Fruit fly (Drosophila melanogaster): ENCODE results near the gene AP-1gamma.

The AP-1gamma gene

DNA sequence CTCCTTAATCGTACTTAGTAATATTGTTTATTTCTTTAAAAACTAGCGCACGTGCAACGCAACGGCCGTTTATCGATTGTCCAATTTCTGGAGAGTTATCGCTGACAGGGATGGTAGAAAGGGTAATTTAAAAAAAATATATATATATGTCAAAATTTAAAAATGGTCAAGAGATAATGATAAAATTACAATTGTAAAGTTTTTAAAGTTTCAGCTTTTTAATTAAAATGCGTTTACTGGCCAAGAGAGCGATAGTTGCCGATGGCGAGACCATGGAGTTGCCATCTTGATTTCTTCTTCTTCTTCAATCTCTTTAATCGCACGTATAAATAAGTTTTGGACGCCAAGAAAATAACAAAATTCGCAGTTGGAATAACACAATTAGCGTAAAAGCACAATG, 27.5 kb upstream of the AP-1gamma start, which contains the start of the genes CG7246 and HP1b (continued):
- TF ChIP-seq ttk (GFP tag; IDR thresholded peaks at IDR 0.05) (peak; percentile 73), CG31365 (tag; optimal IDR thresholded peaks at IDR 0.05) (no peak), Blimp-1 (GFP tag; optimal IDR thresholded peaks at IDR 0.05) (peak; percentile 63), caup (GFP tag; optimal IDR thresholded peaks at IDR 0.05; ENCODE audit: severe bottlenecking) (peak; percentile 73), CG16779 (GFP tag; IDR thresholded peaks at IDR 0.05) (no peak), MESR4 (GFP tag; optimal IDR thresholded peaks at IDR 0.05) (peak; percentile 25), Dad (GFP tag; optimal IDR thresholded peaks at IDR 0.05) (peak; percentile 10), MBD-R2 (GFP tag; IDR thresholded peaks at IDR 0.05) (peak; percentile 78), Deaf1 (tag; optimal IDR thresholded peaks at IDR 0.05) (peak; percentile 27), CG11093 (GFP tag; IDR thresholded peaks at IDR 0.05) (peak; percentile 58; the same call in 1 of the 3 replicates), Lim3 (GFP tag; IDR thresholded peaks at IDR 0.05) (0 out of 2 replicates have a peak, but pooled peaks have one; percentile 13), HmgZ (tag; optimal IDR thresholded peaks at IDR 0.05) (peak; percentile 59), Hr3 (GFP tag; optimal IDR thresholded peaks at IDR 0.05) (peak; percentile 50), nau (GFP tag; optimal IDR thresholded peaks at IDR 0.05) (peak; percentile 24), pnt (GFP tag; optimal IDR thresholded peaks at IDR 0.05) (no peak), wek (GFP tag; optimal IDR thresholded peaks at IDR 0.05) (no peak), CG18476 (GFP tag; optimal IDR thresholded peaks at IDR 0.05) (peak; percentile 58), CG12299 (tag; optimal IDR thresholded peaks at IDR 0.05) (peak; percentile 56), CG7271 (tag; optimal IDR thresholded peaks at IDR 0.05) (peak; percentile 22), chm (GFP tag; IDR thresholded peaks at IDR 0.05) (no peak), tna (GFP tag; IDR thresholded peaks at IDR 0.05; ENCODE audit: partially characterized antibody) (no peak), CG15011 (GFP tag; optimal IDR thresholded peaks at IDR 0.05) (no peak), zen2 (GFP tag; IDR thresholded peaks at IDR 0.05; ENCODE audit: partially characterized antibody) (peak; percentile 54; the same call in 1 of the 3 replicates), CG3995 (GFP tag; optimal IDR thresholded peaks at IDR 0.05) (no peak), Doc3 (GFP tag; IDR thresholded peaks at IDR 0.05; ENCODE audit: partially characterized antibody) (peak; percentile 75; the same call in 2 of the 3 replicates), ERR (GFP tag; optimal IDR thresholded peaks at IDR 0.05) (no peak), vvl (GFP tag; IDR thresholded peaks at IDR 0.05) (peak; percentile 80), bigmax (GFP tag; optimal IDR thresholded peaks at IDR 0.05) (no peak), rib (GFP tag; IDR thresholded peaks at IDR 0.05) (peak; percentile 42; the same call in 1 of the 2 replicates), CG18599 (GFP tag; optimal IDR thresholded peaks at IDR 0.05) (peak; percentile 66), da (GFP tag; optimal IDR thresholded peaks at IDR 0.05) (no peak), CG12104 (GFP tag; optimal IDR thresholded peaks at IDR 0.05) (peak; percentile 40), Hmx (GFP tag; optimal IDR thresholded peaks at IDR 0.05) (no peak), Dip3 (GFP tag; optimal IDR thresholded peaks at IDR 0.05) (peak; percentile 47), HLH4C (GFP tag; IDR thresholded peaks at IDR 0.05; ENCODE audit: partially characterized antibody) (peak; percentile 67), CG11247 (GFP tag; IDR thresholded peaks at IDR 0.05) (peak; percentile 71), CG2889 (GFP tag; IDR thresholded peaks at IDR 0.05) (peak; percentile 56; the same call in 2 of the 3 replicates), CG3163 (GFP tag; optimal IDR thresholded peaks at IDR 0.05) (no peak), tap (tag; optimal IDR thresholded peaks at IDR 0.05) (peak; percentile 25), odd (GFP tag; optimal IDR thresholded peaks at IDR 0.05) (peak; percentile 16), CG10565 (GFP tag; optimal IDR thresholded peaks at IDR 0.05) (no peak), gfzf (GFP tag; optimal IDR thresholded peaks at IDR 0.05) (no peak), Jarid2 (GFP tag; optimal IDR thresholded peaks at IDR 0.05) (no peak), dm (GFP tag; optimal IDR thresholded peaks at IDR 0.05) (peak; percentile 27), Camta (GFP tag; optimal IDR thresholded peaks at IDR 0.05) (peak; percentile 21), CG17385 (GFP tag; optimal IDR thresholded peaks at IDR 0.05) (peak; percentile 95), Bgb (GFP tag; IDR thresholded peaks at IDR 0.05; ENCODE audit: partially characterized antibody) (peak; percentile 72), CG13624 (GFP tag; optimal IDR thresholded peaks at IDR 0.05) (peak; percentile 33), CG10654 (GFP tag; optimal IDR thresholded peaks at IDR 0.05) (peak; percentile 42), dmrt99B (tag; optimal IDR thresholded peaks at IDR 0.05) (peak; percentile 48)
